Worm (Caenorhabditis elegans) whole organism, early embryonic: ENCODE measurements around the gene sri-53.
"Not testable (repeated sequence)": the region's sequence is repeated elsewhere in the genome, so short reads cannot be mapped to it uniquely, and the experiment has no call there.

Experiments used
- F13C5.2 ChIP-seq: sonication (generic microtip); optimal IDR thresholded peaks from 2 replicates; lab custom pipeline; 2017; ENCODE audit warnings: mild to moderate bottlenecking, missing genetic modification characterization, inconsistent platforms, missing compliant biosample characterization
- aly-1 ChIP-seq: sonication (generic microtip); optimal IDR thresholded peaks from 2 replicates; lab custom pipeline; 2016; ENCODE audit warnings: missing genetic modification characterization, missing compliant biosample characterization
- ama-1 ChIP-seq: fragments of 150-350 bp; optimal IDR thresholded peaks from 2 replicates; lab custom pipeline; 2014
- flt-1 ChIP-seq: fragments of 200-800 bp; sonication (Bioruptor generic); IDR thresholded peaks from 2 replicates; pipeline ENCODE4 v1.3.6; 2022; ENCODE audit warnings: missing genetic modification characterization, missing compliant biosample characterization
- hmbx-1 ChIP-seq: sonication (generic microtip); optimal IDR thresholded peaks from 2 replicates; lab custom pipeline; 2016; ENCODE audit warnings: mild to moderate bottlenecking, missing genetic modification characterization, missing compliant biosample characterization
- hnd-1 ChIP-seq: sonication (generic microtip); optimal IDR thresholded peaks from 2 replicates; lab custom pipeline; 2016; ENCODE audit warnings: missing genetic modification characterization, missing compliant biosample characterization
- scrt-1 ChIP-seq: fragments of 200-800 bp; sonication (Bioruptor generic); IDR thresholded peaks from 2 replicates; pipeline ENCODE4 v1.3.6; 2022; ENCODE audit warnings: missing genetic modification characterization, missing compliant biosample characterization
- tbx-37 ChIP-seq: fragments of 200-800 bp; sonication (Bioruptor generic); conservative IDR thresholded peaks from 2 replicates; pipeline ENCODE4 v1.3.6; 2022; ENCODE audit warnings: missing genetic modification reagents, missing genetic modification characterization, missing compliant biosample characterization

ce11 chrII:3177663-3178062, 24.8 kb downstream of the sri-53 start, which contains the start of gene sri-40:
- TF ChIP-seq hnd-1 (tag; lab: Kevin White, UChicago); ama-1 (lab: Kevin White, UChicago); hmbx-1 (tag; lab: Kevin White, UChicago); scrt-1 (GFP tag; lab: Robert Waterston, UW); F13C5.2 (tag; lab: Kevin White, UChicago); aly-1 (tag; lab: Kevin White, UChicago); flt-1 (GFP tag; lab: Robert Waterston, UW); tbx-37 (GFP tag; lab: Robert Waterston, UW): not testable (repeated sequence)
